Worm (Caenorhabditis elegans) whole organism, L2 larva: ENCODE data around the gene sru-42.
"Not testable (repeated sequence)": the region's sequence is repeated elsewhere in the genome, so short reads cannot be mapped to it uniquely, and the experiment has no call there.

Experiments
- C34F6.9 ChIP-seq: fragments of 150-350 bp; optimal IDR thresholded peaks from 2 replicates; lab custom pipeline; 2014; ENCODE audit warnings: missing biosample characterization, missing genetic modification characterization
- F13H6.1 ChIP-seq: sonication (generic microtip); optimal IDR thresholded peaks from 2 replicates; lab custom pipeline; 2016; ENCODE audit warnings: missing genetic modification characterization, missing compliant biosample characterization
- Y55F3AM.14 ChIP-seq: fragments of 200-800 bp; sonication (Bioruptor generic); optimal IDR thresholded peaks from 2 replicates; lab custom pipeline; 2018; ENCODE audit warnings: mild to moderate bottlenecking, missing genetic modification characterization, missing compliant biosample characterization
- ZK546.5 ChIP-seq: sonication (generic microtip); optimal IDR thresholded peaks from 2 replicates; lab custom pipeline; 2017; ENCODE audit warnings: missing biosample characterization, missing genetic modification characterization
- alr-1 ChIP-seq: fragments of 150-350 bp; optimal IDR thresholded peaks from 2 replicates; lab custom pipeline; 2014; ENCODE audit warnings: missing biosample characterization, missing genetic modification characterization
- ama-1 ChIP-seq: fragments of 150-350 bp; optimal IDR thresholded peaks from 2 replicates; lab custom pipeline; 2018; ENCODE audit warnings: inconsistent platforms
- blmp-1 ChIP-seq: sonication (generic microtip); optimal IDR thresholded peaks from 2 replicates; lab custom pipeline; 2017; ENCODE audit warnings: missing genetic modification characterization, mild to moderate bottlenecking, missing compliant biosample characterization, antibody characterized with exemption, moderate library complexity; ENCODE audit not compliant: insufficient read depth
- ceh-82 ChIP-seq: fragments of 150-350 bp; optimal IDR thresholded peaks from 2 replicates; lab custom pipeline; 2014; ENCODE audit warnings: missing biosample characterization, missing genetic modification characterization
- crh-2 ChIP-seq: sonication (generic microtip); optimal IDR thresholded peaks from 2 replicates; lab custom pipeline; 2017; ENCODE audit warnings: missing biosample characterization, missing genetic modification characterization
- dmd-4 ChIP-seq: sonication (generic microtip); optimal IDR thresholded peaks from 2 replicates; lab custom pipeline; 2017; ENCODE audit warnings: missing biosample characterization, missing genetic modification characterization
- egl-27 ChIP-seq: sonication (generic microtip); optimal IDR thresholded peaks from 3 replicates; lab custom pipeline; 2017; ENCODE audit warnings: missing biosample characterization, missing genetic modification reagents, missing genetic modification characterization
- elt-1 ChIP-seq: fragments of 150-350 bp; optimal IDR thresholded peaks from 2 replicates; lab custom pipeline; 2014; ENCODE audit warnings: missing biosample characterization, missing genetic modification characterization
- elt-3 ChIP-seq: sonication (generic microtip); optimal IDR thresholded peaks from 2 replicates; lab custom pipeline; 2017; ENCODE audit warnings: missing biosample characterization, missing genetic modification characterization
- fos-1 ChIP-seq: fragments of 150-350 bp; optimal IDR thresholded peaks from 2 replicates; lab custom pipeline; 2014; ENCODE audit warnings: missing biosample characterization, missing genetic modification characterization
- gmeb-1 ChIP-seq: fragments of 150-350 bp; optimal IDR thresholded peaks from 2 replicates; lab custom pipeline; 2014; ENCODE audit warnings: missing biosample characterization, missing genetic modification characterization
- lin-11 ChIP-seq: fragments of 150-350 bp; sonication (generic microtip); optimal IDR thresholded peaks from 2 replicates; lab custom pipeline; 2014; ENCODE audit warnings: missing biosample characterization, missing genetic modification characterization, inconsistent platforms, mixed read lengths
- lin-13 ChIP-seq: fragments of 150-350 bp; optimal IDR thresholded peaks from 2 replicates; lab custom pipeline; 2014; ENCODE audit warnings: missing biosample characterization, missing genetic modification reagents, missing genetic modification characterization
- lin-39 ChIP-seq: fragments of 150-350 bp; optimal IDR thresholded peaks from 2 replicates; lab custom pipeline; 2014; ENCODE audit warnings: missing biosample characterization, missing genetic modification reagents, missing genetic modification characterization
- lsy-2 ChIP-seq, 2 experiments: fragments of 150-350 bp in 1 of 2; sonication (generic microtip) in 1 of 2; optimal IDR thresholded peaks; 2 replicates each; lab custom pipeline; 2014 to 2017; ENCODE audit warnings: missing biosample characterization in 2 of 2, missing genetic modification characterization in 2 of 2
- mab-5 ChIP-seq: fragments of 150-350 bp; optimal IDR thresholded peaks from 2 replicates; lab custom pipeline; 2014; ENCODE audit warnings: missing biosample characterization, missing genetic modification characterization
- nhr-10 ChIP-seq: sonication (generic microtip); optimal IDR thresholded peaks from 2 replicates; lab custom pipeline; 2017; ENCODE audit warnings: missing biosample characterization, missing genetic modification characterization
- nhr-12 ChIP-seq: fragments of 150-350 bp; optimal IDR thresholded peaks from 2 replicates; lab custom pipeline; 2014; ENCODE audit warnings: missing biosample characterization, missing genetic modification characterization
- nhr-129 ChIP-seq: fragments of 150-350 bp; optimal IDR thresholded peaks from 2 replicates; lab custom pipeline; 2014; ENCODE audit warnings: missing biosample characterization, missing genetic modification characterization
- nhr-23 ChIP-seq: fragments of 150-350 bp; optimal IDR thresholded peaks from 2 replicates; lab custom pipeline; 2014; ENCODE audit warnings: missing biosample characterization, missing genetic modification reagents, missing genetic modification characterization
- nhr-237 ChIP-seq: fragments of 150-350 bp; optimal IDR thresholded peaks from 2 replicates; lab custom pipeline; 2014; ENCODE audit warnings: missing biosample characterization, missing genetic modification characterization
- nhr-6 ChIP-seq: fragments of 150-350 bp; optimal IDR thresholded peaks from 2 replicates; lab custom pipeline; 2014; ENCODE audit warnings: missing biosample characterization, missing genetic modification characterization
- nhr-77 ChIP-seq: fragments of 150-350 bp; optimal IDR thresholded peaks from 2 replicates; lab custom pipeline; 2014; ENCODE audit warnings: missing biosample characterization, missing genetic modification characterization
- peb-1 ChIP-seq: fragments of 150-350 bp; optimal IDR thresholded peaks from 2 replicates; lab custom pipeline; 2014; ENCODE audit warnings: missing biosample characterization, missing genetic modification characterization
- sem-4 ChIP-seq: fragments of 150-350 bp; optimal IDR thresholded peaks from 2 replicates; lab custom pipeline; 2014; ENCODE audit warnings: missing biosample characterization, missing genetic modification reagents, missing genetic modification characterization
- skn-1 ChIP-seq: sonication (generic microtip); optimal IDR thresholded peaks from 2 replicates; lab custom pipeline; 2017; ENCODE audit warnings: missing biosample characterization, missing genetic modification characterization
- sma-3 ChIP-seq: sonication (generic microtip); optimal IDR thresholded peaks from 2 replicates; lab custom pipeline; 2016; ENCODE audit warnings: missing genetic modification reagents, missing genetic modification characterization, missing compliant biosample characterization
- sma-9 ChIP-seq, 2 experiments: fragments of 150-350 bp in 1 of 2; sonication (generic microtip) in 1 of 2; optimal IDR thresholded peaks; 2 replicates each; lab custom pipeline; 2014 to 2016; ENCODE audit warnings: missing genetic modification characterization in 2 of 2, mild to moderate bottlenecking in 1 of 2, missing biosample characterization in 1 of 2, missing compliant biosample characterization in 1 of 2, missing genetic modification reagents in 1 of 2, moderate library complexity in 1 of 2
- snpc-4 ChIP-seq: fragments of 150-350 bp; optimal IDR thresholded peaks from 2 replicates; lab custom pipeline; 2014; ENCODE audit warnings: missing biosample characterization, missing genetic modification characterization
- unc-55 ChIP-seq: fragments of 150-350 bp; sonication (generic microtip); optimal IDR thresholded peaks from 3 replicates; lab custom pipeline; 2014; ENCODE audit warnings: missing biosample characterization, missing genetic modification reagents, missing genetic modification characterization
- unc-62 ChIP-seq: fragments of 150-350 bp; optimal IDR thresholded peaks from 2 replicates; lab custom pipeline; 2014; ENCODE audit warnings: missing biosample characterization, missing genetic modification reagents, missing genetic modification characterization
- ztf-11 ChIP-seq: sonication (generic microtip); optimal IDR thresholded peaks from 2 replicates; lab custom pipeline; 2017; ENCODE audit warnings: missing biosample characterization, missing genetic modification characterization

sru-42 gene

DNA sequence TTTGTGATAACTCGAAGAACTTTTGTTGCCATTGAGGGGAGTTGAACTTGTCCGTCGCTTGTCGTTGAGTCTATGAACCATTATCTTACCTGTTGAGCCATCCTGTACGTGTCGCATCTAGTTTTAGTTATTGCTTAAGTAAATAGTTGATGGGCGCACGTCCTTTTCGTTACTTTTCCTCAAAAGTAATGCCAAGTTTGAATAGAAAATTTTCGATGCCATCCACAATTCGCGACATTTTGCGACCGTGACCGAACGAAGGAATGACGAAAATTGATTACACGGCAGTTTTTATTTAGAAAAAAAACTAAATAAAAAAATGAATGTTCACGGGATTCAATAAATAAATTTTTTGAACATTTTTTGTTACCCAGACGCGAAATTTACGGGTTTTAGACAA lies 17.9 kb downstream of the sru-42 start, which contains the start of gene F53E4.1:
TSS of gene F53E4.1 (minus strand) at position 101 of the 400 bp plus-strand sequence.
- not testable (repeated sequence) for TF ChIP-seq ceh-82, blmp-1, dmd-4 (tag; lab: Kevin White, UChicago)

DNA sequence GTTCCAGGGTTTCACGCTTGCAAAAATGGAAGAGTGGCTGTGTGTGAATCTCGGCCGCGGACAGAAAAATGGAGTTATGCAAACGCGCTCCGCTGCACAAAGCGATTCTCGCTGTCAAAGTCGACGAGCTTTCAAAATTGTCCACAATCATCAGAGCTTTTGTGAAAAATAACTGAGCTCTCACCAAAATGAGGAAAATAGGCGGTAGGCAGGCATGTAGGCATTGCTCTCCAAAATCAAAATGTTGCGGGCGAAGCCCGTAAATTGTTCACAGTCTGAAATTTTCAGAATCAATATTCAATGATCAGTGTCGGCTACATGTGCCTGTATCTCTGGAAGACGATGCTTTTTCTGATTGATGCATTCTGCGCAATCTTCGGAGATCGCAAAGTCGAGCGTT lies 18.6 kb downstream of the sru-42 start, which contains the start of gene K06B4.4:
TSS of gene K06B4.4 (plus strand) at position 301 of the 400 bp plus-strand sequence.
- TF ChIP-seq lin-39 (tag; lab: Kevin White, UChicago) (no peak), ztf-11 (tag; lab: Kevin White, UChicago) (no peak), alr-1 (tag; lab: Kevin White, UChicago) (no peak), nhr-6 (no peak), C34F6.9 (no peak), lin-13 (GFP tag; lab: Kevin White, UChicago) (no peak), ZK546.5 (tag; lab: Kevin White, UChicago) (no peak), unc-55 (GFP tag; lab: Kevin White, UChicago) (no peak), nhr-12 (tag; lab: Kevin White, UChicago) (no peak), Y55F3AM.14 (GFP tag; lab: Kevin White, UChicago) (no peak)
- TF ChIP-seq, all 48 proteins: peak for 0

DNA sequence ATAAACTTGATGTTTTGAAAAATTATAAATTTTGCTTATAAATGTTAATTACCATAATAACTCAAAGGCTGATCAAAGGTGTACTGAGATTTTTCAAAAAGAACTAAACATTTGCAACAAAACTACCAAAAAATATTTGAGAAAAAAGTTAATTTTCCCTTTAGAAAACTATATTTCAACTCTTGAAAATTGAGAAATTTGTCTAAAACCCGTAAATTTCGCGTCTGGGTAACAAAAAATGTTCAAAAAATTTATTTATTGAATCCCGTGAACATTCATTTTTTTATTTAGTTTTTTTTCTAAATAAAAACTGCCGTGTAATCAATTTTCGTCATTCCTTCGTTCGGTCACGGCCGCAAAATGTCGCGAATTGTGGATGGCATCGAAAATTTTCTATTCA lies 19.9 kb downstream of the sru-42 start, which contains the start of gene K06B4.15:
TSS of gene K06B4.15 (plus strand) at position 301 of the 400 bp plus-strand sequence.
- not testable (repeated sequence) for TF ChIP-seq alr-1, snpc-4, nhr-237 (tag; lab: Kevin White, UChicago)

DNA sequence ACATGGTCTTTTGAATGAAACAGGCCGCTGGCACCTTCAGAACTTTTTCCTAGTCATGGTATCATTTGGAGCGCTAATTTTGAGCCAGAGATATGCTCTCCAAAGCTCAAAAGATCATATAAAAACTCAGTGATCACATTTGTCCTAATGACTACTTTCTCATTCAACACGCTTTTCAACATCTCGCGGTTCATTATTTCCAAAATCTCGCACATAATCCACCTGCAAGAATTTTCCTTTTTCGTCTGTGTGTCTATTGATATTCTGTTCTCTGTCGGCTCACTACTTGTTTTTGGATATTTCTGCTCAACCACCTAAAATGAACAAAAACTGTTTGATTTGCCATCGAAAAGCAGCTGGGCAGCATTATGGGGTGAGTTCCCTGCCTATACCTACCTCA lies 23.4 kb downstream of the sru-42 start, which contains the start of gene nhr-51:
TSS of gene nhr-51 (plus strand) at position 301 of the 400 bp plus-strand sequence.
- TF ChIP-seq gmeb-1 (tag; lab: Kevin White, UChicago) (no peak), skn-1 (tag; lab: Kevin White, UChicago) (no peak), lin-13 (GFP tag; lab: Kevin White, UChicago) (no peak), peb-1 (tag; lab: Kevin White, UChicago) (no peak), lin-11 (tag; lab: Kevin White, UChicago) (no peak), nhr-237 (tag; lab: Kevin White, UChicago) (no peak), nhr-77 (tag; lab: Kevin White, UChicago) (no peak), sem-4 (tag; lab: Kevin White, UChicago) (no peak)
- TF ChIP-seq, all 48 proteins: peak for 0

- no peak for TF ChIP-seq sma-9 (GFP tag; optimal IDR thresholded peaks at IDR 0.05; lab: Kevin White, UChicago)
- no peak for TF ChIP-seq sma-9 (tag; optimal IDR thresholded peaks at IDR 0.05; lab: Kevin White, UChicago)
- no peak for TF ChIP-seq fos-1 (tag; lab: Kevin White, UChicago)
- TF ChIP-seq crh-2 (tag; lab: Kevin White, UChicago): no peak
- TF ChIP-seq lin-13 (GFP tag; lab: Kevin White, UChicago): no peak
- TF ChIP-seq ama-1 (lab: Kevin White, UChicago): no peak
- no peak for TF ChIP-seq nhr-129 (tag; lab: Kevin White, UChicago)
- no peak for TF ChIP-seq nhr-237 (tag; lab: Kevin White, UChicago)
- TF ChIP-seq peb-1 (tag; lab: Kevin White, UChicago): no peak
- TF ChIP-seq ceh-82 (tag; lab: Kevin White, UChicago): no peak
Measured at ce11 chrV:15674899-15675298, 24.6 kb downstream of the sru-42 start.

DNA sequence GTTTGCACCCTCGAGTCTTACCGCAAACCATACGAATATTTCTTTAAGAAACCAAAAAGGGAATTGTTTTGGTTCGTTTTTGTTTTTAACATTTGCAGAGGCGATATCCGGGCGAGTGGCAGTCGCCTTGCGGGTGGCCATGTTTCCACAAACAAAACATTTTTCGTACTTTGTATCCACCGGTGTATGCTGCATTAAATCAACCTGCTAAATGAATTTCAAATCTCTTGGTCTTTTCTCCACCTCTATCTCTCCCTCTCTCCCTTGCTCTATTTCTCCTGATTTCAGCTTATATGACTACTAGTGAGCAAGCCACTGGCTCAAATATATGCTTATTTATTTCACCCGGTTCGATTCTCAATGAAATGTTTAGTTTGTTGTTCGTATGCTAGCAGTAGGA lies 27.0 kb downstream of the sru-42 start, which contains the start of gene nhr-52:
TSS of gene nhr-52 (plus strand) at position 301 of the 400 bp plus-strand sequence.
- TF ChIP-seq elt-3 (tag; lab: Kevin White, UChicago) (no peak), nhr-10 (tag; lab: Kevin White, UChicago) (no peak)

- TF ChIP-seq nhr-12 (tag; lab: Kevin White, UChicago) (no peak), elt-1 (tag; lab: Kevin White, UChicago) (no peak), mab-5 (tag; lab: Kevin White, UChicago) (no peak), F13H6.1 (tag; lab: Kevin White, UChicago) (no peak), lin-39 (tag; lab: Kevin White, UChicago) (no peak), nhr-23 (tag; lab: Kevin White, UChicago) (no peak), crh-2 (tag; lab: Kevin White, UChicago) (no peak), blmp-1 (tag; lab: Kevin White, UChicago) (no peak), fos-1 (tag; lab: Kevin White, UChicago) (no peak), lsy-2 (tag; optimal IDR thresholded peaks at IDR 0.05; lab: Kevin White, UChicago) (no peak), dmd-4 (tag; lab: Kevin White, UChicago) (no peak), unc-62 (GFP tag; lab: Kevin White, UChicago) (no peak), egl-27 (no peak), sma-3 (GFP tag; lab: Kevin White, UChicago) (no peak), sem-4 (tag; lab: Kevin White, UChicago) (no peak)
Measured at ce11 chrV:15685599-15685998, 35.3 kb downstream of the sru-42 start, which contains the start of gene nhr-196. Gene nhr-196 (plus strand): TSS chrV:15685716.
